Worm (Caenorhabditis elegans): ENCODE data around the gene C32H11.4.

DNA sequence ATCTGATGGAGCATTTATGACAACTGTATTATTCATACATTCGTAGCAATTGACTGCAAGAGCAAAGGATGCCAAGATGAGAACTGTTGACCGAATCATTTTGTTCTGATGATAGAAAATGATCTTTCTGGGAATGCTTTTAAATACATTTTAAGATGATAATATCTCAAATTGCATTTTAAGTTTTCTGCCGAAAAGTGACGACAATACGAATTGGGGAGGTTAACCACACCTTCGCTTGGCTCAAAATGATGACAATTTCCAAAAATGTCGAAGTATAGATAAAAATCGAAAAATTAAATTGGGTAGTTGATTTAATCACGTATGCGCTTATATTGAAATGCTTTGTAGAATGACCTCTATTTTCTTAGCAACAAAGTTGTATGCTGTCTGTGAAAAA is 20.2 kb downstream of the C32H11.4 start, which contains the start of gene dod-24:
- TF ChIP-seq W03F9.2 (tag; optimal IDR thresholded peaks at IDR 0.05) (no peak), him-1 (tag; optimal IDR thresholded peaks at IDR 0.05) (no peak)
